Worm (Caenorhabditis elegans) whole organism, mixed stage, embryonic: ENCODE measurements around the gene T25B6.3.

ENCODE experiments used
- M03D4.4 ChIP-seq: sonication (generic microtip); optimal IDR thresholded peaks from 2 replicates; lab custom pipeline; 2017; ENCODE audit warnings: mild to moderate bottlenecking, missing genetic modification characterization, missing compliant biosample characterization
- ces-1 ChIP-seq: fragments of 150-350 bp; optimal IDR thresholded peaks from 2 replicates; lab custom pipeline; 2014; ENCODE audit warnings: missing biosample characterization, missing genetic modification reagents, missing genetic modification characterization
- elt-1 ChIP-seq: sonication (generic microtip); optimal IDR thresholded peaks from 2 replicates; lab custom pipeline; 2017; ENCODE audit warnings: missing genetic modification characterization, mild to moderate bottlenecking, missing compliant biosample characterization, antibody characterized with exemption, moderate library complexity, borderline replicate concordance; ENCODE audit not compliant: insufficient read depth
- lin-13 ChIP-seq: fragments of 150-350 bp; optimal IDR thresholded peaks from 2 replicates; lab custom pipeline; 2014; ENCODE audit warnings: missing biosample characterization, missing genetic modification characterization
- lsy-2 ChIP-seq: fragments of 150-350 bp; optimal IDR thresholded peaks from 2 replicates; lab custom pipeline; 2014; ENCODE audit warnings: missing biosample characterization, missing genetic modification characterization
- mep-1 ChIP-seq: fragments of 150-350 bp; optimal IDR thresholded peaks from 2 replicates; lab custom pipeline; 2017; ENCODE audit warnings: missing biosample characterization, missing genetic modification reagents, missing genetic modification characterization, inconsistent platforms
- nhr-237 ChIP-seq: fragments of 150-350 bp; optimal IDR thresholded peaks from 2 replicates; lab custom pipeline; 2014; ENCODE audit warnings: missing biosample characterization, missing genetic modification characterization
- nhr-76 ChIP-seq: sonication (generic microtip); optimal IDR thresholded peaks from 2 replicates; lab custom pipeline; 2017; ENCODE audit warnings: missing biosample characterization, missing genetic modification characterization
- unc-39 ChIP-seq: fragments of 150-350 bp; optimal IDR thresholded peaks from 2 replicates; lab custom pipeline; 2014; ENCODE audit warnings: missing biosample characterization, missing genetic modification characterization
- unc-62 ChIP-seq: fragments of 150-350 bp; optimal IDR thresholded peaks from 2 replicates; lab custom pipeline; 2014; ENCODE audit warnings: missing biosample characterization, missing genetic modification reagents, missing genetic modification characterization

- no peak for TF ChIP-seq mep-1
- no peak for TF ChIP-seq elt-1
- TF ChIP-seq lin-13 (tag; lab: Kevin White, UChicago) = no peak
- no peak for TF ChIP-seq nhr-76 (tag; lab: Kevin White, UChicago)
- TF ChIP-seq M03D4.4 (tag; lab: Kevin White, UChicago) = no peak
- no peak for TF ChIP-seq nhr-237 (tag; lab: Kevin White, UChicago)
- TF ChIP-seq lsy-2 (tag; lab: Kevin White, UChicago) = no peak
- no peak for TF ChIP-seq unc-62 (GFP tag; lab: Kevin White, UChicago)
- TF ChIP-seq unc-39 (tag; lab: Kevin White, UChicago) = no peak
- TF ChIP-seq ces-1 (GFP tag; lab: Kevin White, UChicago) = no peak
Observed at ce11 chrX:8980676-8981075, 46.7 kb upstream of the T25B6.3 start, which contains the start of gene nmur-1.
